Fruit fly (Drosophila melanogaster) whole organism, embryonic: ENCODE measurements around the gene Arp1.
A peak's percentile ranks its signal among the peaks of the same experiment; 100 is the strongest.

Experiments used
- Aef1 ChIP-seq: fragments of 200-800 bp; sonication (Bioruptor generic); IDR thresholded peaks from 3 replicates; pipeline ENCODE4 v1.3.6; 2022; ENCODE audit warnings: missing biosample characterization, missing genetic modification characterization
- Atf6 ChIP-seq: fragments of 200-800 bp; sonication (Bioruptor generic); IDR thresholded peaks from 2 replicates; pipeline ENCODE4 v1.3.6; 2022; ENCODE audit warnings: missing biosample characterization, missing genetic modification characterization
- B-H1 ChIP-seq: fragments of 200-800 bp; sonication (Bioruptor generic); IDR thresholded peaks from 3 replicates; pipeline ENCODE4 v1.3.6; 2022; ENCODE audit warnings: missing biosample characterization, missing genetic modification characterization
- CG11456 ChIP-seq: fragments of 200-800 bp; sonication (Bioruptor generic); IDR thresholded peaks from 3 replicates; pipeline ENCODE4 v1.3.6; 2022; ENCODE audit warnings: missing biosample characterization, missing genetic modification characterization
- CG12104 ChIP-seq: fragments of 200-800 bp; sonication (Bioruptor generic); optimal IDR thresholded peaks from 3 replicates; lab custom pipeline; 2016; ENCODE audit warnings: missing biosample characterization, missing genetic modification characterization
- CG12299 ChIP-seq: fragments of 200-800 bp; sonication (Bioruptor generic); optimal IDR thresholded peaks from 2 replicates; lab custom pipeline; 2018; ENCODE audit warnings: missing biosample characterization, mild to moderate bottlenecking, missing genetic modification characterization
- CG12769 ChIP-seq: fragments of 200-800 bp; sonication (Bioruptor generic); optimal IDR thresholded peaks from 2 replicates; lab custom pipeline; 2019; ENCODE audit warnings: missing biosample characterization, mild to moderate bottlenecking, missing genetic modification characterization, moderate library complexity
- CG12942 ChIP-seq: fragments of 200-800 bp; sonication (Bioruptor generic); optimal IDR thresholded peaks from 3 replicates; lab custom pipeline; 2016; ENCODE audit warnings: missing biosample characterization, missing genetic modification characterization
- CG13424 ChIP-seq: fragments of 200-800 bp; sonication (Bioruptor generic); optimal IDR thresholded peaks from 2 replicates; lab custom pipeline; 2019; ENCODE audit warnings: missing biosample characterization, mild to moderate bottlenecking, missing genetic modification characterization, moderate library complexity
- CG13894 ChIP-seq: fragments of 200-800 bp; sonication (Bioruptor generic); optimal IDR thresholded peaks from 3 replicates; lab custom pipeline; 2018; ENCODE audit warnings: missing biosample characterization, mild to moderate bottlenecking, missing genetic modification characterization, moderate library complexity
- CG15696 ChIP-seq: fragments of 200-800 bp; sonication (Bioruptor generic); optimal IDR thresholded peaks from 2 replicates; lab custom pipeline; 2019; ENCODE audit warnings: missing biosample characterization, mild to moderate bottlenecking, missing genetic modification characterization, moderate library complexity
- CG2120 ChIP-seq: fragments of 200-800 bp; sonication (Bioruptor generic); optimal IDR thresholded peaks from 3 replicates; lab custom pipeline; 2016; ENCODE audit warnings: missing biosample characterization, missing genetic modification characterization
- CG2199 ChIP-seq: fragments of 200-800 bp; sonication (Bioruptor generic); IDR thresholded peaks from 3 replicates; pipeline ENCODE4 v1.3.6; 2022; ENCODE audit warnings: missing biosample characterization, missing genetic modification characterization
- CG2678 ChIP-seq: fragments of 200-800 bp; sonication (Bioruptor generic); optimal IDR thresholded peaks from 3 replicates; lab custom pipeline; 2019; ENCODE audit warnings: missing biosample characterization, mild to moderate bottlenecking, missing genetic modification characterization, moderate library complexity
- CG30020 ChIP-seq: fragments of 200-800 bp; optimal IDR thresholded peaks from 2 replicates; lab custom pipeline; 2019; ENCODE audit warnings: missing biosample characterization, mild to moderate bottlenecking, missing genetic modification characterization, moderate library complexity
- CG3065 ChIP-seq: fragments of 200-800 bp; sonication (Bioruptor generic); optimal IDR thresholded peaks from 2 replicates; lab custom pipeline; 2016; ENCODE audit warnings: missing biosample characterization, missing genetic modification characterization
- CG3163 ChIP-seq: fragments of 200-800 bp; sonication (Bioruptor generic); optimal IDR thresholded peaks from 3 replicates; lab custom pipeline; 2016; ENCODE audit warnings: missing biosample characterization, missing genetic modification characterization
- CG4404 ChIP-seq: fragments of 200-800 bp; sonication (Bioruptor generic); IDR thresholded peaks from 2 replicates; pipeline ENCODE4 v1.3.6; 2022; ENCODE audit warnings: missing biosample characterization, missing genetic modification characterization
- CG6175 ChIP-seq: fragments of 200-800 bp; sonication (Bioruptor generic); IDR thresholded peaks from 3 replicates; pipeline ENCODE4 v1.3.6; 2022; ENCODE audit warnings: missing biosample characterization, missing genetic modification characterization
- CrebB ChIP-seq: fragments of 200-800 bp; sonication (Bioruptor generic); optimal IDR thresholded peaks from 3 replicates; lab custom pipeline; 2018; ENCODE audit warnings: missing biosample characterization, mild to moderate bottlenecking, missing genetic modification characterization
- Dbx ChIP-seq: fragments of 200-800 bp; sonication (Bioruptor generic); IDR thresholded peaks from 3 replicates; pipeline ENCODE4 v1.3.6; 2022; ENCODE audit warnings: missing biosample characterization, missing genetic modification characterization
- Dp ChIP-seq: fragments of 200-800 bp; sonication (Bioruptor generic); optimal IDR thresholded peaks from 2 replicates; lab custom pipeline; 2018; ENCODE audit warnings: missing biosample characterization, mild to moderate bottlenecking, missing genetic modification characterization, moderate library complexity
- Eip74EF ChIP-seq, 2 experiments: fragments of 200-800 bp in 1 of 2; fragments of >200 bp in 1 of 2; sonication (Bioruptor generic) in 1 of 2; optimal IDR thresholded peaks; 2 replicates each; lab custom pipeline; 2017 to 2019; ENCODE audit warnings: missing biosample characterization in 2 of 2, missing genetic modification characterization in 2 of 2, mild to moderate bottlenecking in 1 of 2, moderate library complexity in 1 of 2
- Fer1 ChIP-seq: fragments of 200-800 bp; sonication (Bioruptor generic); optimal IDR thresholded peaks from 2 replicates; lab custom pipeline; 2017; ENCODE audit warnings: missing biosample characterization, mild to moderate bottlenecking, missing genetic modification characterization
- Hr3 ChIP-seq: fragments of 200-800 bp; sonication (Bioruptor generic); optimal IDR thresholded peaks from 3 replicates; lab custom pipeline; 2016; ENCODE audit warnings: missing biosample characterization, missing genetic modification characterization
- Lhr ChIP-seq: fragments of 200-800 bp; sonication (Bioruptor generic); optimal IDR thresholded peaks from 3 replicates; lab custom pipeline; 2017; ENCODE audit warnings: mild to moderate bottlenecking, missing biosample characterization, missing genetic modification reagents, missing genetic modification characterization
- Mrtf ChIP-seq: fragments of 200-800 bp; sonication (Bioruptor generic); IDR thresholded peaks from 3 replicates; pipeline ENCODE4 v1.3.6; 2022; ENCODE audit warnings: missing biosample characterization, missing genetic modification characterization
- Myb ChIP-seq: fragments of 200-800 bp; sonication (Bioruptor generic); optimal IDR thresholded peaks from 2 replicates; lab custom pipeline; 2016; ENCODE audit warnings: missing biosample characterization, missing genetic modification characterization
- NK7.1 ChIP-seq: fragments of 200-800 bp; sonication (Bioruptor generic); optimal IDR thresholded peaks from 3 replicates; lab custom pipeline; 2016; ENCODE audit warnings: missing biosample characterization, missing genetic modification characterization
- NfI ChIP-seq: fragments of 200-800 bp; sonication (Bioruptor generic); optimal IDR thresholded peaks from 3 replicates; lab custom pipeline; 2018; ENCODE audit warnings: missing biosample characterization, mild to moderate bottlenecking, missing genetic modification characterization, moderate library complexity
- Scr ChIP-seq: fragments of 200-800 bp; sonication (Bioruptor generic); IDR thresholded peaks from 2 replicates; pipeline ENCODE4 v1.3.6; 2022; ENCODE audit warnings: missing biosample characterization, missing genetic modification characterization; ENCODE audit not compliant: partially characterized antibody
- Six4 ChIP-seq: fragments of 200-800 bp; sonication (Bioruptor generic); optimal IDR thresholded peaks from 2 replicates; lab custom pipeline; 2016; ENCODE audit warnings: missing biosample characterization, missing genetic modification characterization
- Usf ChIP-seq: fragments of 200-800 bp; sonication (Bioruptor generic); optimal IDR thresholded peaks from 2 replicates; lab custom pipeline; 2017; ENCODE audit warnings: missing genotype, missing biosample characterization, missing genetic modification characterization
- ash1 ChIP-seq: fragments of 200-800 bp; sonication (Bioruptor generic); optimal IDR thresholded peaks from 2 replicates; lab custom pipeline; 2018; ENCODE audit warnings: missing biosample characterization, mild to moderate bottlenecking, missing genetic modification characterization
- cg ChIP-seq: fragments of 200-800 bp; sonication (Bioruptor generic); optimal IDR thresholded peaks from 3 replicates; lab custom pipeline; 2019; ENCODE audit warnings: missing biosample characterization, mild to moderate bottlenecking, missing genetic modification characterization, moderate library complexity
- dm ChIP-seq: fragments of 200-800 bp; sonication (Bioruptor generic); optimal IDR thresholded peaks from 3 replicates; lab custom pipeline; 2016; ENCODE audit warnings: missing biosample characterization, missing genetic modification characterization
- dysf ChIP-seq: fragments of 200-800 bp; sonication (Bioruptor generic); IDR thresholded peaks from 3 replicates; pipeline ENCODE4 v1.3.6; 2022; ENCODE audit warnings: missing biosample characterization, missing genetic modification characterization
- ems ChIP-seq: fragments of 200-800 bp; sonication (Bioruptor generic); optimal IDR thresholded peaks from 3 replicates; lab custom pipeline; 2016; ENCODE audit warnings: missing biosample characterization, missing genetic modification characterization
- her ChIP-seq: fragments of 200-800 bp; sonication (Bioruptor generic); optimal IDR thresholded peaks from 2 replicates; lab custom pipeline; 2016; ENCODE audit warnings: missing biosample characterization, missing genetic modification characterization
- hth ChIP-seq: fragments of >200 bp; optimal IDR thresholded peaks from 2 replicates; lab custom pipeline; 2017; ENCODE audit warnings: inconsistent platforms
- lmd ChIP-seq: fragments of 200-800 bp; sonication (Bioruptor generic); IDR thresholded peaks from 2 replicates; pipeline ENCODE4 v1.3.6; 2022; ENCODE audit warnings: missing biosample characterization, missing genetic modification characterization
- lola ChIP-seq, 3 experiments: fragments of >200 bp in 2 of 3; fragments of 200-800 bp in 1 of 3; sonication (Bioruptor generic) in 1 of 3; optimal IDR thresholded peaks; 2 replicates each; lab custom pipeline; 2017 to 2019; ENCODE audit warnings: missing biosample characterization in 3 of 3, missing genetic modification characterization in 3 of 3, mild to moderate bottlenecking in 1 of 3, moderate library complexity in 1 of 3
- nau ChIP-seq: fragments of 200-800 bp; sonication (Bioruptor generic); optimal IDR thresholded peaks from 3 replicates; lab custom pipeline; 2017; ENCODE audit warnings: missing biosample characterization, mild to moderate bottlenecking, missing genetic modification characterization, missing genetic modification reagents
- otp ChIP-seq: fragments of 200-800 bp; sonication (Bioruptor generic); IDR thresholded peaks from 3 replicates; pipeline ENCODE4, ENCODE4 v1.3.6; 2022; ENCODE audit warnings: missing biosample characterization, missing genetic modification characterization
- pzg ChIP-seq: fragments of 200-800 bp; sonication (Bioruptor generic); optimal IDR thresholded peaks from 3 replicates; lab custom pipeline; 2018; ENCODE audit warnings: missing biosample characterization, mild to moderate bottlenecking, missing genetic modification characterization, moderate library complexity
- sim ChIP-seq: fragments of 200-800 bp; sonication (Bioruptor generic); IDR thresholded peaks from 2 replicates; pipeline ENCODE4 v1.3.6; 2022; ENCODE audit warnings: missing biosample characterization, missing genetic modification characterization
- tgo ChIP-seq: fragments of 200-800 bp; sonication (Bioruptor generic); IDR thresholded peaks from 3 replicates; pipeline ENCODE4 v1.3.6; 2022; ENCODE audit warnings: missing biosample characterization, missing genetic modification characterization
- trem ChIP-seq: fragments of 200-800 bp; optimal IDR thresholded peaks from 3 replicates; lab custom pipeline; 2019; ENCODE audit warnings: missing biosample characterization, mild to moderate bottlenecking, missing genetic modification characterization, moderate library complexity
- zfh1 ChIP-seq: fragments of 200-800 bp; sonication (Bioruptor generic); IDR thresholded peaks from 3 replicates; pipeline ENCODE4 v1.3.6; 2022; ENCODE audit warnings: missing biosample characterization, missing genetic modification characterization

Gene Arp1

dm6 chr3R:12653511-12654252 is 37.9 kb upstream of the Arp1 start (continued):
- TF ChIP-seq Dp (GFP tag; lab: Kevin White, UChicago), result no peak
- peak; percentile 58 for TF ChIP-seq CG3065 (GFP tag; lab: Kevin White, UChicago)
- TF ChIP-seq pzg (GFP tag; lab: Kevin White, UChicago), result no peak
- peak; percentile 51 for TF ChIP-seq Usf
- peak; percentile 61 for TF ChIP-seq CG3163 (GFP tag; lab: Kevin White, UChicago)
- TF ChIP-seq Six4 (GFP tag; lab: Kevin White, UChicago), result peak; percentile 31
- TF ChIP-seq nau (GFP tag; lab: Kevin White, UChicago), result peak; percentile 79
- TF ChIP-seq CG12299 (tag; lab: Kevin White, UChicago), result peak; percentile 66
- TF ChIP-seq CG4404 (GFP tag; lab: Robert Waterston, UW), result peak; percentile 72
- 0 out of 2 replicates have a peak, but pooled peaks have one; percentile 55 for TF ChIP-seq sim
- peak; percentile 92 for TF ChIP-seq lmd (GFP tag; lab: Robert Waterston, UW)
- TF ChIP-seq CG15696, result peak; percentile 30
- peak; percentile 73 for TF ChIP-seq zfh1
- peak; percentile 66 for TF ChIP-seq CG12769 (tag; lab: Kevin White, UChicago)
- TF ChIP-seq tgo (GFP tag; lab: Robert Waterston, UW), result peak; percentile 82
- TF ChIP-seq Scr, result no peak
- TF ChIP-seq CG2678 (tag; lab: Kevin White, UChicago), result peak; percentile 90
- TF ChIP-seq CG13424 (tag; lab: Kevin White, UChicago), result peak; percentile 88
- no peak for TF ChIP-seq hth (lab: Kevin White, UChicago)
- TF ChIP-seq CG11456 (GFP tag; lab: Robert Waterston, UW), result peak; percentile 82
- TF ChIP-seq CG12942, result peak; percentile 83
- peak; percentile 78 for TF ChIP-seq Fer1 (GFP tag; lab: Kevin White, UChicago)
- no peak for TF ChIP-seq CG2199 (GFP tag; lab: Robert Waterston, UW)
- TF ChIP-seq Myb (GFP tag; lab: Kevin White, UChicago), result peak; percentile 61
- TF ChIP-seq Atf6 (GFP tag; lab: Robert Waterston, UW), result peak; percentile 87; the same call in 1 of the 2 replicates
- TF ChIP-seq NfI, result peak; percentile 87
- peak; percentile 79 for TF ChIP-seq CG2120 (GFP tag; lab: Kevin White, UChicago)
- peak; percentile 73 for TF ChIP-seq ems
- TF ChIP-seq lola (GFP tag; optimal IDR thresholded peaks at IDR 0.05; lab: Kevin White, UChicago), result peak in 1 of 3 experiments; percentile 0
- TF ChIP-seq CG30020 (tag; lab: Kevin White, UChicago), result no peak
- TF ChIP-seq Dbx (GFP tag; lab: Robert Waterston, UW), result peak; percentile 74; the same call in 2 of the 3 replicates
- peak; percentile 33 for TF ChIP-seq Lhr (GFP tag; lab: Kevin White, UChicago)
- peak; percentile 93 for TF ChIP-seq dysf (GFP tag; lab: Robert Waterston, UW)
- no peak for TF ChIP-seq ash1 (GFP tag; lab: Kevin White, UChicago)
- peak; percentile 61 for TF ChIP-seq CG12104 (GFP tag; lab: Kevin White, UChicago)
- TF ChIP-seq Aef1, result peak; percentile 87
- peak; percentile 8; the same call in 1 of the 3 replicates for TF ChIP-seq CG6175 (GFP tag; lab: Robert Waterston, UW)
- peak; percentile 79 for TF ChIP-seq Hr3 (GFP tag; lab: Kevin White, UChicago)
- no peak for TF ChIP-seq cg (GFP tag; lab: Kevin White, UChicago)
- peak; percentile 86 for TF ChIP-seq her (GFP tag; lab: Kevin White, UChicago)
- TF ChIP-seq CrebB (tag; lab: Kevin White, UChicago), result peak; percentile 56
- TF ChIP-seq NK7.1, result peak; percentile 47
- TF ChIP-seq trem (tag; lab: Kevin White, UChicago), result peak; percentile 22
- TF ChIP-seq B-H1 (GFP tag; lab: Robert Waterston, UW), result peak; percentile 72
- peak in 1 of 2 experiments; percentile 82 for TF ChIP-seq Eip74EF (GFP tag; optimal IDR thresholded peaks at IDR 0.05; lab: Kevin White, UChicago)
- TF ChIP-seq otp, result peak; percentile 36; the same call in 1 of the 3 replicates
- TF ChIP-seq Mrtf, result peak; percentile 74
- TF ChIP-seq dm (GFP tag; lab: Kevin White, UChicago), result peak; percentile 77
- TF ChIP-seq CG13894 (tag; lab: Kevin White, UChicago), result no peak
